Fruit fly (Drosophila melanogaster): ENCODE measurements around the gene Cyp28d1.

The Cyp28d1 gene

dm6 chr2L:5239433-5240278, 29.4 kb downstream of the Cyp28d1 start (continued):
- TF ChIP-seq gsb-n (tag; optimal IDR thresholded peaks at IDR 0.05) (peak; percentile 18), da (GFP tag; optimal IDR thresholded peaks at IDR 0.05) (no peak), CG17385 (GFP tag; optimal IDR thresholded peaks at IDR 0.05) (no peak), CG7745 (tag; optimal IDR thresholded peaks at IDR 0.05) (peak; percentile 47), btn (GFP tag; optimal IDR thresholded peaks at IDR 0.05) (no peak), dm (GFP tag; optimal IDR thresholded peaks at IDR 0.05) (no peak), Oaz (GFP tag; IDR thresholded peaks at IDR 0.05) (no peak), CG17359 (tag; optimal IDR thresholded peaks at IDR 0.05) (no peak), CG14014 (GFP tag; IDR thresholded peaks at IDR 0.05) (no peak), zf30C (GFP tag; optimal IDR thresholded peaks at IDR 0.05) (no peak), Hr78 (GFP tag; optimal IDR thresholded peaks at IDR 0.05) (peak in 1 of 2 experiments; percentile 75), CG13775 (GFP tag; optimal IDR thresholded peaks at IDR 0.05) (no peak), ac (GFP tag; optimal IDR thresholded peaks at IDR 0.05) (peak; percentile 9), CG3281 (GFP tag; optimal IDR thresholded peaks at IDR 0.05) (no peak), CG2678 (tag; optimal IDR thresholded peaks at IDR 0.05) (no peak), CG18011 (GFP tag; optimal IDR thresholded peaks at IDR 0.05) (no peak), sob (GFP tag; IDR thresholded peaks at IDR 0.05) (no peak), toy (GFP tag; IDR thresholded peaks at IDR 0.05) (no peak), CG6254 (GFP tag; optimal IDR thresholded peaks at IDR 0.05) (no peak), ase (GFP tag; IDR thresholded peaks at IDR 0.05) (0 out of 3 replicates have a peak, but pooled peaks have one; percentile 16), fd64A (GFP tag; optimal IDR thresholded peaks at IDR 0.05) (peak; percentile 9), MTF-1 (GFP tag; optimal IDR thresholded peaks at IDR 0.05; ENCODE audit: borderline replicate concordance) (peak; percentile 6)

- no peak for TF ChIP-seq CG34376 (GFP tag; optimal IDR thresholded peaks at IDR 0.05)
- TF ChIP-seq Hey (tag; optimal IDR thresholded peaks at IDR 0.05), result no peak
- TF ChIP-seq jumu (GFP tag; optimal IDR thresholded peaks at IDR 0.05), result no peak
- TF ChIP-seq ro (GFP tag; IDR thresholded peaks at IDR 0.05), result no peak
- TF ChIP-seq knrl (GFP tag; IDR thresholded peaks at IDR 0.05; ENCODE audit: partially characterized antibody), result peak; percentile 70
- TF ChIP-seq trh (GFP tag; optimal IDR thresholded peaks at IDR 0.05), result no peak
- peak; percentile 40 for TF ChIP-seq Med (GFP tag)
- TF ChIP-seq NC2α (GFP tag; optimal IDR thresholded peaks at IDR 0.05), result no peak
- TF ChIP-seq CG8478 (optimal IDR thresholded peaks at IDR 0.05), result no peak
- no peak for TF ChIP-seq CG10654 (GFP tag; optimal IDR thresholded peaks at IDR 0.05)
- peak; percentile 73 for TF ChIP-seq HLH4C (GFP tag; IDR thresholded peaks at IDR 0.05; ENCODE audit: partially characterized antibody)
- TF ChIP-seq luna (GFP tag; optimal IDR thresholded peaks at IDR 0.05), result no peak
- TF ChIP-seq eyg (GFP tag; optimal IDR thresholded peaks at IDR 0.05), result no peak
- no peak for TF ChIP-seq shn (GFP tag; optimal IDR thresholded peaks at IDR 0.05)
- TF ChIP-seq Hsf (GFP tag; optimal IDR thresholded peaks at IDR 0.05), result no peak
- TF ChIP-seq tna (GFP tag; IDR thresholded peaks at IDR 0.05; ENCODE audit: partially characterized antibody), result peak; percentile 90
- TF ChIP-seq trem (tag; optimal IDR thresholded peaks at IDR 0.05), result no peak
- peak; percentile 36; the same call in 1 of the 3 replicates for TF ChIP-seq ci (GFP tag; IDR thresholded peaks at IDR 0.05)
- TF ChIP-seq twi (tag; optimal IDR thresholded peaks at IDR 0.05), result no peak
- TF ChIP-seq grau (tag; optimal IDR thresholded peaks at IDR 0.05), result no peak
- no peak for TF ChIP-seq CG31224 (GFP tag; IDR thresholded peaks at IDR 0.05)
- no peak for TF ChIP-seq esg (GFP tag; conservative IDR thresholded peaks at IDR 0.05)
- peak; percentile 70 for TF ChIP-seq vnd (GFP tag; IDR thresholded peaks at IDR 0.05; ENCODE audit: partially characterized antibody)
- TF ChIP-seq otp (GFP tag; IDR thresholded peaks at IDR 0.05), result no peak; the same call in 2 of the 3 replicates
- no peak for TF ChIP-seq Bteb2 (GFP tag; optimal IDR thresholded peaks at IDR 0.05)
- no peak for TF ChIP-seq CG6689 (GFP tag; IDR thresholded peaks at IDR 0.05)
- TF ChIP-seq CG14860 (GFP tag; IDR thresholded peaks at IDR 0.05; ENCODE audit: partially characterized antibody), result peak; percentile 76; the same call in 2 of the 3 replicates
- peak; percentile 71; the same call in 2 of the 3 replicates for TF ChIP-seq hb (GFP tag; IDR thresholded peaks at IDR 0.05; ENCODE audit: partially characterized antibody)
These were observed 30.3 kb downstream of the Cyp28d1 start for dm6 chr2L:5240520-5240919.

All from whole organism, embryonic.